Worm (Caenorhabditis elegans) whole organism, young adult: Measurements from ENCODE around the gene frpr-7.

Experiments
- B0035.1 ChIP-seq: sonication (generic microtip); optimal IDR thresholded peaks from 2 replicates; lab custom pipeline; 2016; ENCODE audit warnings: missing genetic modification characterization, mild to moderate bottlenecking, missing compliant biosample characterization, missing genotype, missing genetic modification reagents
- B0336.3 ChIP-seq: fragments of 200-800 bp; sonication (Bioruptor generic); IDR thresholded peaks from 2 replicates; pipeline ENCODE4 v1.3.6; 2022; ENCODE audit warnings: missing genetic modification characterization, missing compliant biosample characterization
- F22D6.2 ChIP-seq: sonication (generic microtip); optimal IDR thresholded peaks from 2 replicates; lab custom pipeline; 2016; ENCODE audit warnings: mild to moderate bottlenecking, missing genetic modification characterization, missing compliant biosample characterization
- F37B4.10 ChIP-seq: fragments of 200-800 bp; sonication (Bioruptor generic); IDR thresholded peaks from 2 replicates; pipeline ENCODE4 v1.3.6; 2022; ENCODE audit warnings: missing genetic modification characterization, missing compliant biosample characterization
- F57C9.4 ChIP-seq: sonication (generic microtip); optimal IDR thresholded peaks from 2 replicates; lab custom pipeline; 2017; ENCODE audit warnings: mild to moderate bottlenecking, missing genetic modification characterization, missing compliant biosample characterization
- K12H6.12 ChIP-seq: fragments of 200-800 bp; sonication (Bioruptor generic); optimal IDR thresholded peaks from 2 replicates; lab custom pipeline; 2018; ENCODE audit warnings: mild to moderate bottlenecking, missing genetic modification characterization, missing compliant biosample characterization
- T07F8.4 ChIP-seq: sonication (generic microtip); optimal IDR thresholded peaks from 2 replicates; lab custom pipeline; 2016; ENCODE audit warnings: mild to moderate bottlenecking, missing genetic modification characterization, moderate library complexity, missing compliant biosample characterization
- T26A5.8 ChIP-seq: sonication (generic microtip); optimal IDR thresholded peaks from 2 replicates; lab custom pipeline; 2016; ENCODE audit warnings: missing genetic modification characterization, missing compliant biosample characterization
- Y95B8A.8 ChIP-seq: fragments of 200-800 bp; sonication (Bioruptor generic); IDR thresholded peaks from 2 replicates; pipeline ENCODE4 v1.3.6; 2022; ENCODE audit warnings: missing genetic modification reagents, missing genetic modification characterization, missing compliant biosample characterization
- akir-1 ChIP-seq: fragments of 200-800 bp; sonication (Bioruptor generic); optimal IDR thresholded peaks from 2 replicates; lab custom pipeline; 2018; ENCODE audit warnings: mild to moderate bottlenecking, missing genetic modification characterization, moderate library complexity, missing compliant biosample characterization
- attf-5 ChIP-seq: fragments of 200-800 bp; sonication (Bioruptor generic); optimal IDR thresholded peaks from 2 replicates; lab custom pipeline; 2018; ENCODE audit warnings: mild to moderate bottlenecking, missing genetic modification characterization, missing compliant biosample characterization
- attf-6 ChIP-seq: fragments of 200-800 bp; sonication (Bioruptor generic); IDR thresholded peaks from 2 replicates; pipeline ENCODE4 v1.3.6; 2022; ENCODE audit warnings: missing genetic modification reagents, missing genetic modification characterization, missing compliant biosample characterization
- ccch-3 ChIP-seq: fragments of 200-800 bp; sonication (Bioruptor generic); optimal IDR thresholded peaks from 2 replicates; lab custom pipeline; 2018; ENCODE audit warnings: mild to moderate bottlenecking, missing genetic modification characterization, missing compliant biosample characterization
- ceh-79 ChIP-seq: sonication (generic microtip); optimal IDR thresholded peaks from 2 replicates; lab custom pipeline; 2017; ENCODE audit warnings: mild to moderate bottlenecking, missing genetic modification characterization, missing compliant biosample characterization
- chd-7 ChIP-seq: sonication (generic microtip); optimal IDR thresholded peaks from 2 replicates; lab custom pipeline; 2016; ENCODE audit warnings: mild to moderate bottlenecking, missing genetic modification characterization, moderate library complexity, missing compliant biosample characterization
- die-1 ChIP-seq: sonication (generic microtip); optimal IDR thresholded peaks from 2 replicates; lab custom pipeline; 2016; ENCODE audit warnings: missing genotype, mild to moderate bottlenecking, missing genetic modification characterization, missing compliant biosample characterization
- dox-1 ChIP-seq: fragments of 200-800 bp; sonication (Bioruptor generic); IDR thresholded peaks from 2 replicates; pipeline ENCODE4 v1.3.6; 2022; ENCODE audit warnings: missing genetic modification reagents, missing genetic modification characterization, missing compliant biosample characterization
- dpff-1 ChIP-seq: sonication (generic microtip); optimal IDR thresholded peaks from 2 replicates; lab custom pipeline; 2017; ENCODE audit warnings: mild to moderate bottlenecking, missing genetic modification characterization, missing compliant biosample characterization
- efl-1 ChIP-seq: fragments of 150-350 bp; optimal IDR thresholded peaks from 2 replicates; lab custom pipeline; 2014; ENCODE audit warnings: missing biosample characterization, missing genetic modification reagents, missing genetic modification characterization
- egrh-3 ChIP-seq: fragments of 200-800 bp; sonication (Bioruptor generic); IDR thresholded peaks from 2 replicates; pipeline ENCODE4 v1.3.6; 2022; ENCODE audit warnings: missing genetic modification reagents, missing genetic modification characterization, missing compliant biosample characterization
- ets-4 ChIP-seq: fragments of 200-800 bp; sonication (Bioruptor generic); optimal IDR thresholded peaks from 2 replicates; lab custom pipeline; 2018; ENCODE audit warnings: mild to moderate bottlenecking, missing genetic modification characterization, missing compliant biosample characterization
- gei-17 ChIP-seq: fragments of 200-800 bp; sonication (Bioruptor generic); optimal IDR thresholded peaks from 2 replicates; lab custom pipeline; 2018; ENCODE audit warnings: mild to moderate bottlenecking, missing genetic modification characterization, missing compliant biosample characterization
- hlh-26 ChIP-seq: fragments of 200-800 bp; sonication (Bioruptor generic); conservative IDR thresholded peaks from 2 replicates; pipeline ENCODE4 v1.3.6; 2022; ENCODE audit warnings: missing genetic modification reagents, missing genetic modification characterization, missing compliant biosample characterization
- hmg-20 ChIP-seq: fragments of 200-800 bp; sonication (Bioruptor generic); IDR thresholded peaks from 2 replicates; pipeline ENCODE4 v1.3.6; 2022; ENCODE audit warnings: missing genetic modification reagents, missing genetic modification characterization, missing compliant biosample characterization
- hrde-1 ChIP-seq: sonication (generic microtip); optimal IDR thresholded peaks from 2 replicates; lab custom pipeline; 2016; ENCODE audit warnings: missing genetic modification characterization, mild to moderate bottlenecking, missing compliant biosample characterization, moderate library complexity, missing genotype, missing genetic modification reagents, borderline replicate concordance
- let-607 ChIP-seq, 2 experiments: fragments of 200-800 bp in 1 of 2; sonication (Bioruptor generic) in 1 of 2; sonication (generic microtip) in 1 of 2; optimal IDR thresholded peaks; 2 replicates each; lab custom pipeline; 2016 to 2018; ENCODE audit warnings: mild to moderate bottlenecking in 2 of 2, missing compliant biosample characterization in 2 of 2, missing genetic modification characterization in 2 of 2, moderate library complexity in 2 of 2, missing genotype in 1 of 2
- lin-40 ChIP-seq: sonication (generic microtip); optimal IDR thresholded peaks from 2 replicates; lab custom pipeline; 2016; ENCODE audit warnings: missing genetic modification characterization, mild to moderate bottlenecking, missing compliant biosample characterization, missing genotype, missing genetic modification reagents
- lin-54 ChIP-seq: fragments of 200-800 bp; sonication (Bioruptor generic); optimal IDR thresholded peaks from 2 replicates; lab custom pipeline; 2018; ENCODE audit warnings: mild to moderate bottlenecking, missing genetic modification characterization, missing compliant biosample characterization
- lsy-27 ChIP-seq: sonication (generic microtip); optimal IDR thresholded peaks from 2 replicates; lab custom pipeline; 2017; ENCODE audit warnings: missing genetic modification characterization, mild to moderate bottlenecking, missing compliant biosample characterization, antibody characterized with exemption, missing genotype, borderline replicate concordance; ENCODE audit not compliant: insufficient read depth
- madf-3 ChIP-seq: fragments of 200-800 bp; sonication (Bioruptor generic); IDR thresholded peaks from 2 replicates; pipeline ENCODE4 v1.3.6; 2022; ENCODE audit warnings: missing genetic modification reagents, missing genetic modification characterization, missing compliant biosample characterization
- nhr-120 ChIP-seq: fragments of 200-800 bp; sonication (Bioruptor generic); IDR thresholded peaks from 2 replicates; pipeline ENCODE4 v1.3.6; 2022; ENCODE audit warnings: missing genetic modification characterization, missing compliant biosample characterization
- nhr-179 ChIP-seq: sonication (generic microtip); optimal IDR thresholded peaks from 2 replicates; lab custom pipeline; 2016; ENCODE audit warnings: mild to moderate bottlenecking, missing genetic modification characterization, missing compliant biosample characterization
- nhr-90 ChIP-seq: sonication (generic microtip); optimal IDR thresholded peaks from 2 replicates; lab custom pipeline; 2016; ENCODE audit warnings: missing genotype, mild to moderate bottlenecking, missing genetic modification characterization, missing compliant biosample characterization
- pbrm-1 ChIP-seq: fragments of 200-800 bp; sonication (Bioruptor generic); IDR thresholded peaks from 2 replicates; pipeline ENCODE4 v1.3.6; 2022; ENCODE audit warnings: missing genetic modification reagents, missing genetic modification characterization, missing compliant biosample characterization
- repo-1 ChIP-seq: sonication (generic microtip); optimal IDR thresholded peaks from 2 replicates; lab custom pipeline; 2017; ENCODE audit warnings: mild to moderate bottlenecking, missing genetic modification characterization, missing compliant biosample characterization
- rpc-1 ChIP-seq, 2 experiments: fragments of 150-350 bp in 1 of 2; sonication (generic microtip) in 1 of 2; optimal IDR thresholded peaks; 2 replicates each; lab custom pipeline; 2014 to 2018; ENCODE audit warnings: missing biosample characterization in 1 of 2, missing genetic modification characterization in 1 of 2, missing genetic modification reagents in 1 of 2, missing genotype in 1 of 2
- snpc-1.1 ChIP-seq: sonication (generic microtip); optimal IDR thresholded peaks from 2 replicates; lab custom pipeline; 2017; ENCODE audit warnings: missing genetic modification characterization, mild to moderate bottlenecking, missing compliant biosample characterization, antibody characterized with exemption, moderate library complexity, missing genotype, missing genetic modification reagents; ENCODE audit not compliant: insufficient read depth
- somi-1 ChIP-seq: fragments of 200-800 bp; sonication (Bioruptor generic); optimal IDR thresholded peaks from 2 replicates; lab custom pipeline; 2018; ENCODE audit warnings: mild to moderate bottlenecking, missing genetic modification characterization, missing compliant biosample characterization
- sptf-2 ChIP-seq: fragments of 200-800 bp; sonication (Bioruptor generic); optimal IDR thresholded peaks from 2 replicates; lab custom pipeline; 2018; ENCODE audit warnings: mild to moderate bottlenecking, missing genetic modification characterization, missing compliant biosample characterization
- tbp1 ChIP-seq: fragments of 200-800 bp; sonication (Bioruptor generic); optimal IDR thresholded peaks from 2 replicates; lab custom pipeline; 2018; ENCODE audit warnings: mild to moderate bottlenecking, missing genetic modification characterization, missing compliant biosample characterization
- unc-62 ChIP-seq: fragments of 150-350 bp; optimal IDR thresholded peaks from 2 replicates; lab custom pipeline; 2014; ENCODE audit warnings: missing biosample characterization, missing genetic modification reagents, missing genetic modification characterization
- ztf-22 ChIP-seq: fragments of 200-800 bp; sonication (Bioruptor generic); optimal IDR thresholded peaks from 2 replicates; lab custom pipeline; 2018; ENCODE audit warnings: mild to moderate bottlenecking, missing genetic modification characterization, moderate library complexity, missing compliant biosample characterization
- ztf-3 ChIP-seq: fragments of 200-800 bp; sonication (Bioruptor generic); optimal IDR thresholded peaks from 2 replicates; lab custom pipeline; 2018; ENCODE audit warnings: mild to moderate bottlenecking, missing genetic modification characterization, missing compliant biosample characterization

Gene frpr-7

DNA sequence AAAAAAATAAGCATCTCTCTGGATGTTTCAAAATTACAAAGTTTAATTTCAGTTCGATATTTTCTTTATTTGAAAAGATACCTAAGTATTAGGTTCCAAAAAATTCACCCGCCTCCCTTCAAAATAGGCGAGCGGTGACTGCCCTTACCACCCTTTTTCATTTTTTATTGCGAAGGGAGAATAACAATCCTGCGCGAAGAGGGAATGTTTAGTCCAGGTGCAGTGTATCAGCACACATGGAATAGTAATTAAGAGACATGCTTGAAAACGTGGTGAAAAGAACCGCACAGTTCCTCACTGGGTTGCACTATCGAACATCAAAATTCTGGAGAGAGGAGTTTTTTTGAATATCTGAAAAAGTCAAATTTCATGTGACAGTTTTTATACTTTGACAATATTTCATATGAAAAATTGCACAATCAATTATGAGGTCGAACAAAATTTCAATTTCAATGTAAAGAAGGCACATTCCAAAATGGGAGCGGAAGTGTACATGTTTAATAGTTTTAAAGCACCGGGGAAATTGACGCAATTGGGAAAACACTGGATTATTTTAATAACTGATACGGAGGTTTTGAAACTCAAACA lies 35.2 kb downstream of the frpr-7 start (continued):
- TF ChIP-seq F57C9.4 (tag; lab: Kevin White, UChicago) (no peak), unc-62 (GFP tag; lab: Kevin White, UChicago) (no peak), efl-1 (GFP tag; lab: Kevin White, UChicago) (no peak), die-1 (tag; lab: Kevin White, UChicago) (no peak), rpc-1 (optimal IDR thresholded peaks at IDR 0.05; lab: Kevin White, UChicago) (no peak), rpc-1 (tag; optimal IDR thresholded peaks at IDR 0.05; lab: Kevin White, UChicago) (no peak), lin-40 (tag; lab: Kevin White, UChicago) (peak; percentile 99), ccch-3 (GFP tag; lab: Kevin White, UChicago) (no peak), lin-54 (no peak), pbrm-1 (GFP tag; lab: Robert Waterston, UW) (peak; percentile 87), sptf-2 (GFP tag; lab: Kevin White, UChicago) (no peak), akir-1 (GFP tag; lab: Kevin White, UChicago) (no peak), egrh-3 (GFP tag; lab: Robert Waterston, UW) (0 out of 2 replicates have a peak, but pooled peaks have one; percentile 27), dox-1 (GFP tag; lab: Robert Waterston, UW) (peak; percentile 98), lsy-27 (tag; lab: Kevin White, UChicago) (no peak), attf-6 (no peak), nhr-179 (no peak), let-607 (tag; optimal IDR thresholded peaks at IDR 0.05; lab: Kevin White, UChicago) (peak; percentile 13 to 79), ztf-22 (GFP tag; lab: Kevin White, UChicago) (no peak), snpc-1.1 (tag; lab: Kevin White, UChicago) (no peak), ztf-3 (peak; percentile 49), ceh-79 (no peak), T26A5.8 (tag; lab: Kevin White, UChicago) (no peak), chd-7 (tag; lab: Kevin White, UChicago) (peak; percentile 52), B0336.3 (GFP tag; lab: Robert Waterston, UW) (peak; percentile 89), Y95B8A.8 (GFP tag; lab: Robert Waterston, UW) (peak; percentile 44; the same call in 1 of the 2 replicates), F37B4.10 (GFP tag; lab: Robert Waterston, UW) (no peak), nhr-120 (GFP tag; lab: Robert Waterston, UW) (no peak), T07F8.4 (tag; lab: Kevin White, UChicago) (peak; percentile 8), hrde-1 (no peak), attf-5 (no peak), somi-1 (peak; percentile 69), hmg-20 (GFP tag; lab: Robert Waterston, UW) (peak; percentile 92), ets-4 (no peak), B0035.1 (peak; percentile 77), K12H6.12 (tag; lab: Kevin White, UChicago) (peak; percentile 74), gei-17 (GFP tag; lab: Kevin White, UChicago) (peak; percentile 95), repo-1 (tag; lab: Kevin White, UChicago) (peak; percentile 81), madf-3 (GFP tag; lab: Robert Waterston, UW) (0 out of 2 replicates have a peak, but pooled peaks have one; percentile 56), tbp1 (GFP tag; lab: Kevin White, UChicago) (peak; percentile 69), F22D6.2 (tag; lab: Kevin White, UChicago) (peak; percentile 76), nhr-90 (tag; lab: Kevin White, UChicago) (peak; percentile 3), dpff-1 (tag; lab: Kevin White, UChicago) (no peak), hlh-26 (no peak)
